Fruit fly (Drosophila melanogaster) whole organism, embryonic: ENCODE data around the gene Ide.

ENCODE experiments used
- CG3838 ChIP-seq: fragments of 200-800 bp; sonication (Bioruptor generic); optimal IDR thresholded peaks from 3 replicates; lab custom pipeline; 2016; ENCODE audit warnings: missing biosample characterization, missing genetic modification characterization
- D19B ChIP-seq: fragments of 200-800 bp; sonication (Bioruptor generic); optimal IDR thresholded peaks from 2 replicates; lab custom pipeline; 2017; ENCODE audit warnings: missing biosample characterization, mild to moderate bottlenecking, missing genetic modification characterization
- Ets97D ChIP-seq: fragments of 200-800 bp; sonication (Bioruptor generic); optimal IDR thresholded peaks from 3 replicates; lab custom pipeline; 2016; ENCODE audit warnings: missing biosample characterization, missing genetic modification characterization
- Hand ChIP-seq: fragments of 200-800 bp; sonication (Bioruptor generic); optimal IDR thresholded peaks from 2 replicates; lab custom pipeline; 2017; ENCODE audit warnings: mild to moderate bottlenecking, missing biosample characterization, missing genetic modification reagents, missing genetic modification characterization
- Hr39 ChIP-seq: fragments of >200 bp; optimal IDR thresholded peaks from 2 replicates; lab custom pipeline; 2017
- dysf ChIP-seq: fragments of 200-800 bp; sonication (Bioruptor generic); IDR thresholded peaks from 3 replicates; pipeline ENCODE4 v1.3.6; 2022; ENCODE audit warnings: missing biosample characterization, missing genetic modification characterization
- nau ChIP-seq: fragments of 200-800 bp; sonication (Bioruptor generic); optimal IDR thresholded peaks from 3 replicates; lab custom pipeline; 2017; ENCODE audit warnings: missing biosample characterization, mild to moderate bottlenecking, missing genetic modification characterization, missing genetic modification reagents
- pan ChIP-seq, 4 experiments: fragments of >200 bp in 3 of 4; fragments of 200-800 bp in 1 of 4; sonication (Bioruptor generic) in 1 of 4; optimal IDR thresholded peaks in 3 of 4; IDR thresholded peaks in 1 of 4; 2 replicates each; pipeline versions ENCODE4 v1.3.6 to Lab custom; 2017 to 2022; ENCODE audit warnings: missing biosample characterization in 2 of 4, missing genetic modification characterization in 2 of 4, mixed read lengths in 1 of 4
- sens ChIP-seq: fragments of 200-800 bp; sonication (Bioruptor generic); peaks from one replicate; lab custom pipeline; 2016; ENCODE audit warnings: missing biosample characterization, missing genetic modification characterization
- usp ChIP-seq: fragments of >200 bp; optimal IDR thresholded peaks from 2 replicates; lab custom pipeline; 2017; ENCODE audit warnings: missing biosample characterization, missing genetic modification characterization
- zf30C ChIP-seq: fragments of 200-800 bp; sonication (Bioruptor generic); optimal IDR thresholded peaks from 3 replicates; lab custom pipeline; 2018; ENCODE audit warnings: missing biosample characterization, mild to moderate bottlenecking, missing genetic modification characterization

- TF ChIP-seq Ets97D = peak; percentile 20
- TF ChIP-seq nau (GFP tag; lab: Kevin White, UChicago) = peak; percentile 81
- peak; percentile 89 for TF ChIP-seq dysf (GFP tag; lab: Robert Waterston, UW)
- peak; percentile 19 for TF ChIP-seq CG3838 (GFP tag; lab: Kevin White, UChicago)
- no peak for TF ChIP-seq Hr39 (lab: Kevin White, UChicago)
- no peak for TF ChIP-seq usp
- peak; percentile 97 for TF ChIP-seq sens (GFP tag; lab: Kevin White, UChicago)
- TF ChIP-seq zf30C (GFP tag; lab: Kevin White, UChicago) = peak; percentile 81
- TF ChIP-seq Hand (GFP tag; lab: Kevin White, UChicago) = peak; percentile 74
- TF ChIP-seq D19B (GFP tag; lab: Kevin White, UChicago) = peak; percentile 64
- no peak for TF ChIP-seq pan (optimal IDR thresholded peaks at IDR 0.05; lab: Kevin White, UChicago)
- TF ChIP-seq pan (GFP tag; optimal IDR thresholded peaks at IDR 0.05 in 1 of 2, IDR thresholded peaks at IDR 0.05 in 1 of 2) = peak in 1 of 2 experiments; percentile 73
These were observed 22.8 kb upstream of the Ide start for dm6 chr3L:20398243-20399222.
